Worm (Caenorhabditis elegans): ENCODE results near the gene H11E01.2.
A peak's percentile ranks its signal among the peaks of the same experiment; 100 is the strongest.

H11E01.2 gene

DNA sequence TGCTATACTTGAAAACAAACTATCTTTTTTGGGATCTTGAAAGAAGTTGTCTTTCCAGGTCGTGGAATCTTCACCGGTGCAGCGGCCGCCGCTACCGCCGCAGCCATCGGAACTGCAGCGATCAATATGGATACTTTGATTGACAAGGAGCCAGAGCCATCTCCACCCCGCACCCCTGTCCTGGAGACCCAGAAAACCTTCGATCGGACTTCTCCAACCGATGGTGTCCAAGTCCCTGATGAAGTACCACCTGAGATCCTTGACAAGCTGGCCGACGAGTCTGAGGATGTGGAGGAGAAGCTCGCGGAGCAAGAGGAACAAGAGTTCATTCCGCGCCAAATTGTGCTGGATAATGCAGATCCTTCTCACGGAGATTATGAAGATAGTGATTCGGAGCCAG lies 7.0 kb upstream of the H11E01.2 start:
- TF ChIP-seq F49E8.2 (tag; optimal IDR thresholded peaks at IDR 0.05; ENCODE audit: borderline replicate concordance) (no peak), set-16 (GFP tag; IDR thresholded peaks at IDR 0.05) (peak; percentile 70), aha-1 (tag) (peak; percentile 30)

DNA sequence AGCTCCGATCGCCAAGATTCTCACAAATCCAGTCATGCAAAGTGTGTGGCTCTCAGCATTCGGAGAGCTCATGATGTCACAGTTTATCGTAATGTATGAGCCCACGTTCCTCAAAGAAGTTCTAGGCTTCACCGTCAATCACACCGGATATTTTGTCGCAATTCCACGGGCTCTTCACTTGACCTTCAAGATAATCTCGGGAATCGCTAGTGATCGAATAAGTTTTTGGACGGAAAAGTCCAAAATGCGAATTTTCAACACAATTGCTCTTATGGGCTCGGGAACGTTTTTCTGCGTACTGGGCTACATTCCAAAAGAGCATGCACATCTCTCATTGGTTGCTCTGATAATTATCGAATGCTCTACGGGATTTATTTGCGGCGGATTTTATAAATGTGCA lies 2.2 kb downstream of the H11E01.2 start:
- peak in 1 of 2 experiments; percentile 76 for TF ChIP-seq unc-62 (GFP tag; optimal IDR thresholded peaks at IDR 0.05 in 1 of 2)
- no peak for TF ChIP-seq unc-62 (tag; optimal IDR thresholded peaks at IDR 0.05)
- peak; percentile 79 for TF ChIP-seq aha-1 (tag)
- no peak for TF ChIP-seq lin-13 (GFP tag; optimal IDR thresholded peaks at IDR 0.05)

DNA sequence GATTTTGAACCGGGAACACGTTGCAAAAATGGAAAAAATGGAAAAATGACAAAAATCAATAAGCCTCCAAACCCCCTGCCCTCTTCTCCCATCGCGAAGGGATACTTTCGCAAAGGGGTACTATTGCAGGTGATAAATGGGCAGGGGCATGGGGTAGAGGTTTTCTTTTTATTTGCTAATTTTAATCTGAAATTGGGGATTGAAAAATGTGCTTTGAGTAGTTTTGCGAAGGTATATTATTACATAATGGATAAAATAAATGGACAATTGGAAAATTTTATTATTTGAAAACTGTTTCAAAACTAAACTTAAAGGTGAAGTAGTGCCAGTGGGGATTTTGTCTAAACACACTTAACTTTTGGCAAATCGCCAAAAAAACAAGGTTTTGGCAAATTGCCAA lies 6.2 kb downstream of the H11E01.2 start:
- TF ChIP-seq zfp-3 (GFP tag; conservative IDR thresholded peaks at IDR 0.05) (peak; percentile 96), lin-1 (GFP tag; IDR thresholded peaks at IDR 0.05) (peak; percentile 62), zfp-2 (tag; optimal IDR thresholded peaks at IDR 0.05) (peak; percentile 86), Y5F2A.4 (GFP tag; optimal IDR thresholded peaks at IDR 0.05) (peak; percentile 94), F44E2.7 (GFP tag; IDR thresholded peaks at IDR 0.05) (0 out of 2 replicates have a peak, but pooled peaks have one; percentile 32), R02D3.7 (tag; optimal IDR thresholded peaks at IDR 0.05) (no peak), hlh-11 (tag; optimal IDR thresholded peaks at IDR 0.05) (peak; percentile 95), nhr-10 (tag; optimal IDR thresholded peaks at IDR 0.05) (peak; percentile 97), mdt-29 (GFP tag; IDR thresholded peaks at IDR 0.05) (peak; percentile 86), nhr-111 (GFP tag; optimal IDR thresholded peaks at IDR 0.05) (no peak), attf-4 (tag; optimal IDR thresholded peaks at IDR 0.05) (peak; percentile 28), cey-2 (tag; optimal IDR thresholded peaks at IDR 0.05; ENCODE audit: borderline replicate concordance, insufficient read depth) (no peak), nhr-42 (GFP tag; IDR thresholded peaks at IDR 0.05) (peak; percentile 99), daf-16 (GFP tag; optimal IDR thresholded peaks at IDR 0.05) (peak; percentile 91 to 98), daf-16 (tag; optimal IDR thresholded peaks at IDR 0.05) (peak; percentile 95), nhr-41 (GFP tag; IDR thresholded peaks at IDR 0.05) (peak; percentile 90), snpc-1.2 (GFP tag; IDR thresholded peaks at IDR 0.05) (no peak; the same call in 1 of the 2 replicates), mxl-2 (GFP tag; conservative IDR thresholded peaks at IDR 0.05) (peak; percentile 76; the same call in 1 of the 2 replicates), F37D6.2 (tag; optimal IDR thresholded peaks at IDR 0.05) (peak; percentile 98), tag-97 (GFP tag; IDR thresholded peaks at IDR 0.05) (peak; percentile 75; the same call in 1 of the 2 replicates), T26A8.4 (GFP tag; IDR thresholded peaks at IDR 0.05) (peak; percentile 99), pqm-1 (tag; optimal IDR thresholded peaks at IDR 0.05) (peak; percentile 40), ZK546.5 (tag; optimal IDR thresholded peaks at IDR 0.05) (peak; percentile 22 to 66), F49E8.2 (tag; optimal IDR thresholded peaks at IDR 0.05; ENCODE audit: borderline replicate concordance) (no peak), ceh-82 (tag; optimal IDR thresholded peaks at IDR 0.05) (peak; percentile 68), lir-3 (tag; optimal IDR thresholded peaks at IDR 0.05) (peak; percentile 91), php-3 (GFP tag; IDR thresholded peaks at IDR 0.05) (peak; percentile 99), skn-1 (tag; optimal IDR thresholded peaks at IDR 0.05) (no peak), nhr-48 (tag; optimal IDR thresholded peaks at IDR 0.05) (peak; percentile 95), saeg-2 (GFP tag; IDR thresholded peaks at IDR 0.05) (peak; percentile 95), spr-1 (tag; optimal IDR thresholded peaks at IDR 0.05) (peak; percentile 96), ztf-11 (tag; optimal IDR thresholded peaks at IDR 0.05) (peak; percentile 40), madf-5 (GFP tag; IDR thresholded peaks at IDR 0.05) (peak; percentile 76 to 89), ceh-62 (tag; optimal IDR thresholded peaks at IDR 0.05) (no peak), F10B5.3 (tag; optimal IDR thresholded peaks at IDR 0.05) (peak; percentile 95), zip-2 (tag; optimal IDR thresholded peaks at IDR 0.05) (peak; percentile 95), lin-38 (GFP tag; IDR thresholded peaks at IDR 0.05) (peak; percentile 85), sdz-12 (GFP tag; optimal IDR thresholded peaks at IDR 0.05) (peak; percentile 8), mes-2 (tag; optimal IDR thresholded peaks at IDR 0.05; ENCODE audit: poor library complexity, severe bottlenecking) (peak; percentile 98), T20F7.1 (GFP tag; optimal IDR thresholded peaks at IDR 0.05) (peak; percentile 91), ceh-20 (GFP tag; IDR thresholded peaks at IDR 0.05) (peak; percentile 97), unc-62 (GFP tag; optimal IDR thresholded peaks at IDR 0.05 in 1 of 2) (peak; percentile 79 to 99), unc-62 (tag; optimal IDR thresholded peaks at IDR 0.05) (peak; percentile 88), lin-39 (tag; optimal IDR thresholded peaks at IDR 0.05) (no peak), ceh-44 (GFP tag; IDR thresholded peaks at IDR 0.05) (no peak)

Data from whole organism, L4 larva.